Worm (Caenorhabditis elegans): ENCODE data around the gene C33D9.6.

ce11 chrIV:8737787-8738186, 40.2 kb downstream of the C33D9.6 start, which contains the start of gene F21D5.4:
- TF ChIP-seq zag-1 (tag; optimal IDR thresholded peaks at IDR 0.05): no peak
- no peak for TF ChIP-seq unc-62 (GFP tag; optimal IDR thresholded peaks at IDR 0.05)
- no peak for TF ChIP-seq ceh-16 (tag; optimal IDR thresholded peaks at IDR 0.05)
- no peak for TF ChIP-seq elt-1 (tag; optimal IDR thresholded peaks at IDR 0.05)
- no peak for TF ChIP-seq ama-1 (optimal IDR thresholded peaks at IDR 0.05)
- no peak for TF ChIP-seq sem-4 (tag; optimal IDR thresholded peaks at IDR 0.05)
- no peak for TF ChIP-seq nhr-237 (tag; optimal IDR thresholded peaks at IDR 0.05)
